Worm (Caenorhabditis elegans): ENCODE results near the gene swt-7.

ce11 chrV:5018810-5019274 is 11.8 kb downstream of the swt-7 start, which contains the start of gene srr-4:
- TF ChIP-seq ama-1 (optimal IDR thresholded peaks at IDR 0.05) (no peak), ceh-16 (tag; optimal IDR thresholded peaks at IDR 0.05) (no peak), unc-39 (tag; optimal IDR thresholded peaks at IDR 0.05) (no peak), crh-2 (tag; optimal IDR thresholded peaks at IDR 0.05) (no peak), nhr-237 (tag; optimal IDR thresholded peaks at IDR 0.05) (no peak), nhr-11 (tag; optimal IDR thresholded peaks at IDR 0.05) (no peak), lsy-2 (tag; optimal IDR thresholded peaks at IDR 0.05) (no peak), sma-3 (GFP tag; optimal IDR thresholded peaks at IDR 0.05) (no peak), C34F6.9 (tag; optimal IDR thresholded peaks at IDR 0.05) (no peak), mbf-1 (tag; optimal IDR thresholded peaks at IDR 0.05) (no peak), unc-62 (GFP tag; optimal IDR thresholded peaks at IDR 0.05) (no peak), egl-27 (tag; optimal IDR thresholded peaks at IDR 0.05) (no peak), mdl-1 (tag; optimal IDR thresholded peaks at IDR 0.05) (no peak), elt-1 (tag; optimal IDR thresholded peaks at IDR 0.05) (no peak)
